Worm (Caenorhabditis elegans) whole organism, mixed stage, embryonic: ENCODE data around the gene F08G2.8.

Source experiments
- M03D4.4 ChIP-seq: sonication (generic microtip); optimal IDR thresholded peaks from 2 replicates; lab custom pipeline; 2017; ENCODE audit warnings: mild to moderate bottlenecking, missing genetic modification characterization, missing compliant biosample characterization
- blmp-1 ChIP-seq: fragments of 150-350 bp; optimal IDR thresholded peaks from 2 replicates; lab custom pipeline; 2014; ENCODE audit warnings: missing biosample characterization, missing genetic modification characterization
- ceh-39 ChIP-seq: fragments of 150-350 bp; optimal IDR thresholded peaks from 2 replicates; lab custom pipeline; 2014; ENCODE audit warnings: missing biosample characterization, missing genetic modification characterization
- ceh-43 ChIP-seq: fragments of 200-800 bp; sonication (Bioruptor generic); optimal IDR thresholded peaks from 2 replicates; lab custom pipeline; 2018; ENCODE audit warnings: mild to moderate bottlenecking, missing genetic modification characterization, moderate library complexity, missing compliant biosample characterization
- ceh-83 ChIP-seq: fragments of 200-800 bp; sonication (Bioruptor generic); optimal IDR thresholded peaks from 2 replicates; lab custom pipeline; 2018; ENCODE audit warnings: mild to moderate bottlenecking, missing genetic modification characterization, missing compliant biosample characterization
- ces-1 ChIP-seq: fragments of 150-350 bp; optimal IDR thresholded peaks from 2 replicates; lab custom pipeline; 2014; ENCODE audit warnings: missing biosample characterization, missing genetic modification reagents, missing genetic modification characterization
- cnd-1 ChIP-seq: fragments of 200-800 bp; sonication (Bioruptor generic); optimal IDR thresholded peaks from 2 replicates; lab custom pipeline; 2018; ENCODE audit warnings: mild to moderate bottlenecking, missing genetic modification characterization, missing compliant biosample characterization
- drap-1 ChIP-seq: fragments of 200-800 bp; sonication (Bioruptor generic); optimal IDR thresholded peaks from 3 replicates; lab custom pipeline; 2018; ENCODE audit warnings: mild to moderate bottlenecking, missing genetic modification characterization, missing compliant biosample characterization
- elt-1 ChIP-seq: sonication (generic microtip); optimal IDR thresholded peaks from 2 replicates; lab custom pipeline; 2017; ENCODE audit warnings: missing genetic modification characterization, mild to moderate bottlenecking, missing compliant biosample characterization, antibody characterized with exemption, moderate library complexity, borderline replicate concordance; ENCODE audit not compliant: insufficient read depth
- elt-3 ChIP-seq: fragments of 150-350 bp; optimal IDR thresholded peaks from 2 replicates; lab custom pipeline; 2014; ENCODE audit warnings: missing biosample characterization, missing genetic modification characterization
- flh-1 ChIP-seq: fragments of 200-800 bp; sonication (Bioruptor generic); optimal IDR thresholded peaks from 2 replicates; lab custom pipeline; 2018; ENCODE audit warnings: mild to moderate bottlenecking, missing genetic modification characterization, moderate library complexity, missing compliant biosample characterization
- ham-2 ChIP-seq: fragments of 200-800 bp; sonication (Bioruptor generic); optimal IDR thresholded peaks from 2 replicates; lab custom pipeline; 2018; ENCODE audit warnings: mild to moderate bottlenecking, missing genetic modification characterization, missing compliant biosample characterization
- hlh-1 ChIP-seq: fragments of 150-350 bp; optimal IDR thresholded peaks from 2 replicates; lab custom pipeline; 2014; ENCODE audit warnings: missing biosample characterization, missing genetic modification reagents, missing genetic modification characterization
- lin-13 ChIP-seq: fragments of 150-350 bp; optimal IDR thresholded peaks from 2 replicates; lab custom pipeline; 2014; ENCODE audit warnings: missing biosample characterization, missing genetic modification characterization
- lin-32 ChIP-seq: fragments of 200-800 bp; sonication (Bioruptor generic); optimal IDR thresholded peaks from 2 replicates; lab custom pipeline; 2018; ENCODE audit warnings: mild to moderate bottlenecking, missing genetic modification characterization, missing compliant biosample characterization
- mab-5 ChIP-seq: fragments of 150-350 bp; optimal IDR thresholded peaks from 2 replicates; lab custom pipeline; 2014; ENCODE audit warnings: missing biosample characterization, missing genetic modification characterization
- mls-2 ChIP-seq: sonication (generic microtip); optimal IDR thresholded peaks from 2 replicates; lab custom pipeline; 2016; ENCODE audit warnings: mild to moderate bottlenecking, missing genetic modification characterization, moderate library complexity, missing compliant biosample characterization
- nhr-2 ChIP-seq: fragments of 150-350 bp; optimal IDR thresholded peaks from 2 replicates; lab custom pipeline; 2014; ENCODE audit warnings: missing biosample characterization, missing genetic modification characterization
- nhr-237 ChIP-seq: fragments of 150-350 bp; optimal IDR thresholded peaks from 2 replicates; lab custom pipeline; 2014; ENCODE audit warnings: missing biosample characterization, missing genetic modification characterization
- nhr-28 ChIP-seq: fragments of 150-350 bp; optimal IDR thresholded peaks from 2 replicates; lab custom pipeline; 2014; ENCODE audit warnings: missing biosample characterization, missing genetic modification characterization
- nhr-76 ChIP-seq: sonication (generic microtip); optimal IDR thresholded peaks from 2 replicates; lab custom pipeline; 2017; ENCODE audit warnings: missing biosample characterization, missing genetic modification characterization
- pha-4 ChIP-seq: fragments of 150-350 bp; optimal IDR thresholded peaks from 2 replicates; lab custom pipeline; 2018; ENCODE audit warnings: missing biosample characterization, missing genetic modification reagents, missing genetic modification characterization
- sem-2 ChIP-seq: fragments of 200-800 bp; sonication (Bioruptor generic); optimal IDR thresholded peaks from 2 replicates; lab custom pipeline; 2018; ENCODE audit warnings: mild to moderate bottlenecking, missing genetic modification characterization, missing compliant biosample characterization
- snpc-4 ChIP-seq: fragments of 150-350 bp; optimal IDR thresholded peaks from 2 replicates; lab custom pipeline; 2014; ENCODE audit warnings: missing biosample characterization, missing genetic modification characterization
- sptf-1 ChIP-seq: sonication (generic microtip); optimal IDR thresholded peaks from 2 replicates; lab custom pipeline; 2017; ENCODE audit warnings: mild to moderate bottlenecking, missing genetic modification characterization, moderate library complexity, missing compliant biosample characterization
- tbx-8 ChIP-seq: fragments of 200-800 bp; sonication (Bioruptor generic); optimal IDR thresholded peaks from 2 replicates; lab custom pipeline; 2018; ENCODE audit warnings: mild to moderate bottlenecking, missing genetic modification characterization, moderate library complexity, missing compliant biosample characterization
- unc-39 ChIP-seq: fragments of 150-350 bp; optimal IDR thresholded peaks from 2 replicates; lab custom pipeline; 2014; ENCODE audit warnings: missing biosample characterization, missing genetic modification characterization
- unc-62 ChIP-seq: fragments of 150-350 bp; optimal IDR thresholded peaks from 2 replicates; lab custom pipeline; 2014; ENCODE audit warnings: missing biosample characterization, missing genetic modification reagents, missing genetic modification characterization
- zip-8 ChIP-seq: fragments of 150-350 bp; optimal IDR thresholded peaks from 2 replicates; lab custom pipeline; 2014; ENCODE audit warnings: missing biosample characterization, missing genetic modification characterization
- ztf-11 ChIP-seq: fragments of 150-350 bp; optimal IDR thresholded peaks from 2 replicates; lab custom pipeline; 2014; ENCODE audit warnings: missing biosample characterization, missing genetic modification characterization

F08G2.8 gene

DNA sequence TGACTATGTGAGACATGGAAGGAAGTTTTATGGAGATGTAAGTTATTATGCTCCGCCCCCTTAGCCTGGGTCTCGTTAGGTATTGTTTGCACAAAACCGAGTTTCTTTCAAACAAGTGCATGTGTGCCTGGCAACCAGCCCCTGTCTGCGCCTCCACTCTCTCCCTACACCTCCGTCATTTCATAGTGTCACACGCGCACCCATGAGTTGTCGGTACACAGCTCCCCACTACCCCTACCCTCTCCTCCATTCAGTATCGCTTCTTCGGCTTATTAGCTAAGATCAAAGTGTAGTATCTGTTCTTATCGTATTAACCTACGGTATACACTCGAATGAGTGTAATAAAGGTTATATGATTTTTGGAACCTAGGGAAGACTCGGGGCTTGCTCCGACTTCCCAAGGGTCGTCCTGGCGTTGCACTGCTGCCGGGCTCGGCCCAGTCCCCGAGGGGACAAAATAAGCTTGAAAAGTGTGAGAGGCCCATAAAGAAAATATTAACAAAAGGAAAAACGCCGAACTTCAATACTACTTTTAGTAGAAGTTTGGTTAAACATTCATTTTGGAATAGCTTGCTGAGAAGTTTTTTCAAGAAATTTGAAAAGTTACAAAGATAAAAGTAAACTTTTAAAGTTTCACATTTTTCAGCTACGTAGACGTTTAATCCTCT, 562 bp downstream of the F08G2.8 start:
- TF ChIP-seq cnd-1 (tag; lab: Kevin White, UChicago) = peak; percentile 23
- peak; percentile 28 for TF ChIP-seq nhr-2 (tag; lab: Kevin White, UChicago)

- TF ChIP-seq blmp-1 (tag; lab: Kevin White, UChicago) = no peak
- no peak for TF ChIP-seq lin-13 (tag; lab: Kevin White, UChicago)
- TF ChIP-seq pha-4 (tag; lab: Kevin White, UChicago) = no peak
- no peak for TF ChIP-seq ces-1 (GFP tag; lab: Kevin White, UChicago)
- no peak for TF ChIP-seq nhr-76
- TF ChIP-seq ceh-83 (GFP tag; lab: Kevin White, UChicago) = no peak
- TF ChIP-seq snpc-4 (tag; lab: Kevin White, UChicago) = no peak
- TF ChIP-seq ztf-11 (tag; lab: Kevin White, UChicago) = no peak
- TF ChIP-seq cnd-1 (tag; lab: Kevin White, UChicago) = no peak
- no peak for TF ChIP-seq ham-2
- TF ChIP-seq M03D4.4 (tag; lab: Kevin White, UChicago) = no peak
- no peak for TF ChIP-seq zip-8 (tag; lab: Kevin White, UChicago)
- TF ChIP-seq elt-3 (tag; lab: Kevin White, UChicago) = no peak
- no peak for TF ChIP-seq ceh-43 (GFP tag; lab: Kevin White, UChicago)
- TF ChIP-seq hlh-1 (tag; lab: Kevin White, UChicago) = no peak
- no peak for TF ChIP-seq lin-32 (GFP tag; lab: Kevin White, UChicago)
- no peak for TF ChIP-seq mls-2 (tag; lab: Kevin White, UChicago)
- no peak for TF ChIP-seq sem-2 (GFP tag; lab: Kevin White, UChicago)
- no peak for TF ChIP-seq nhr-2 (tag; lab: Kevin White, UChicago)
These were observed 3.2 kb downstream of the F08G2.8 start for ce11 chrII:13855352-13855751.

DNA sequence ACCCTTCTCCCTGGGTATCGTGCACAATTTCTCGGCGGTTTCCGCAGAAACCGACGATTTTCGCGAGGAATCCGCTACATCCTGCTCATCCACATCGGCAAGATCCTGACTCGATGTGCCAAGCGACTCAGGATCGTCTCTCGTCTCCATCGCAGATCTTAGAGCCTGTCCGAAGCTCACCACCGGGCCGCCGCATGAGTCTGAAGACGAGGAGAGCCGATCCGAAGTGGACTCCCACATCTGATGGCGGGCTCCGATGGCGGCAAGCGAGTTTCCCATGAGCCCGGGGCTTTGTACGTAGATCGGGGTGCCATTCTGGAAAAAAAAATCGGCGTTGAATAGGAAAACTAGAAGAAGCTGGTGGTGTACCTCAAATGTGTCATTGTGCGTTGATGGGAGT, 6.2 kb downstream of the F08G2.8 start:
- TF ChIP-seq hlh-1 (tag; lab: Kevin White, UChicago) = no peak
- TF ChIP-seq ztf-11 (tag; lab: Kevin White, UChicago) = no peak
- no peak for TF ChIP-seq blmp-1 (tag; lab: Kevin White, UChicago)
- no peak for TF ChIP-seq flh-1 (GFP tag; lab: Kevin White, UChicago)
- TF ChIP-seq pha-4 (tag; lab: Kevin White, UChicago) = no peak
- no peak for TF ChIP-seq ceh-43 (GFP tag; lab: Kevin White, UChicago)

DNA sequence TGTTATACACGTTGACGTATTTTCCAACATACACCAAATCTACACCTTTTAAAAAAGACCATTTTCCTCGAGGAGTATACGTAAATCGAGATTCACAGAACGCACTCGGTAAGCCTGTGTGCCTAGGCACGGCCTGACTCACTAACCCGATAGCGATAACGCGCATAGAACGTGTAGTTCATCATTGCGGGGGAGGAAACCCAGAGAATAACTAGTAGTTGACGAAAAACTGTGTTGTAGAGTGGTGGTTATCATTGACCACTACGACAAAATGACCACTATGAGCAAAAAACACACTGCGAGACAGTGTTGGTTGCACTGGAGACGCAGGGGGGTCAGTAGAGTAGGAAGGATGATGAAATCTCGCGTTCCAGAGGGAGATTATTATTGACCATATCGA, 7.7 kb downstream of the F08G2.8 start:
- no peak for TF ChIP-seq elt-1 (tag; lab: Kevin White, UChicago)
- TF ChIP-seq flh-1 (GFP tag; lab: Kevin White, UChicago) = no peak
- TF ChIP-seq sptf-1 (tag; lab: Kevin White, UChicago) = no peak
- TF ChIP-seq blmp-1 (tag; lab: Kevin White, UChicago) = no peak
- TF ChIP-seq drap-1 = no peak
- no peak for TF ChIP-seq mab-5 (tag; lab: Kevin White, UChicago)
- no peak for TF ChIP-seq sem-2 (GFP tag; lab: Kevin White, UChicago)
- no peak for TF ChIP-seq lin-32 (GFP tag; lab: Kevin White, UChicago)
- TF ChIP-seq nhr-28 (tag; lab: Kevin White, UChicago) = no peak
- TF ChIP-seq ceh-39 (tag; lab: Kevin White, UChicago) = no peak
- TF ChIP-seq ceh-43 (GFP tag; lab: Kevin White, UChicago) = no peak
- no peak for TF ChIP-seq tbx-8
- no peak for TF ChIP-seq mls-2 (tag; lab: Kevin White, UChicago)
- TF ChIP-seq pha-4 (tag; lab: Kevin White, UChicago) = no peak
- TF ChIP-seq, all 35 proteins: peak for 0

DNA sequence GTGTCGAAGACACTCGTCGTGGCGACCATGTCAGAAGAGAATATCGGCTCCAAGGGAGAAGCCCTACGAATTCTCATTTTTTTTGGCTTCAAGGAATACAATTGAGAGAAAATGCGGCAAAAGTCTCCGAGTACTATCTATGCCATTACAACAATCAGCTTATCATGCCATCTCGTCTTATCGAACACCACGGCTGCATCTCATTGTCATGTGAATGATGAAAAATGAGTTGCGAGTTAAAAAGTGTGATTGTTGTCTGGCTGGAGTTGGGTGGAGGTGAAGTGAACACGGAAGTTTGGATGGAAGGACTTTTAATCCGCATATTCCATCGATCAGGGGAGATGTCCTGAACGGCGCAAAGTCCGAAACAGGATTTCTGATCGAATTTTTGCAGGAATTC, 8.8 kb downstream of the F08G2.8 start:
- TF ChIP-seq elt-1 (tag; lab: Kevin White, UChicago) (no peak), ztf-11 (tag; lab: Kevin White, UChicago) (no peak), ceh-39 (tag; lab: Kevin White, UChicago) (no peak), lin-13 (tag; lab: Kevin White, UChicago) (no peak), snpc-4 (tag; lab: Kevin White, UChicago) (no peak), unc-39 (no peak), hlh-1 (tag; lab: Kevin White, UChicago) (no peak), sem-2 (GFP tag; lab: Kevin White, UChicago) (no peak), flh-1 (GFP tag; lab: Kevin White, UChicago) (no peak), nhr-237 (tag; lab: Kevin White, UChicago) (no peak), lin-32 (GFP tag; lab: Kevin White, UChicago) (no peak), ces-1 (GFP tag; lab: Kevin White, UChicago) (no peak), unc-62 (GFP tag; lab: Kevin White, UChicago) (no peak)
